Fruit fly (Drosophila melanogaster) whole organism, adult: Measurements from ENCODE around the gene CG14915.
A peak's percentile ranks its signal among the peaks of the same experiment; 100 is the strongest.

Experiments
- CG11617 ChIP-seq: fragments of 200-800 bp; sonication (Bioruptor generic); optimal IDR thresholded peaks from 2 replicates; lab custom pipeline; 2017; ENCODE audit warnings: mild to moderate bottlenecking, missing biosample characterization, missing genetic modification reagents, missing genetic modification characterization
- CG12768 ChIP-seq: fragments of 200-800 bp; sonication (Bioruptor generic); optimal IDR thresholded peaks from 2 replicates; lab custom pipeline; 2017; ENCODE audit warnings: missing biosample characterization, missing genetic modification characterization, mild to moderate bottlenecking, moderate library complexity, missing genetic modification reagents
- CG14711 ChIP-seq: fragments of 200-800 bp; sonication (Bioruptor generic); optimal IDR thresholded peaks from 2 replicates; lab custom pipeline; 2018; ENCODE audit warnings: missing biosample characterization, mild to moderate bottlenecking, missing genetic modification characterization, moderate library complexity
- CG1620 ChIP-seq: fragments of 200-800 bp; sonication (Bioruptor generic); optimal IDR thresholded peaks from 2 replicates; lab custom pipeline; 2016; ENCODE audit warnings: missing biosample characterization, missing genetic modification characterization
- CG33017 ChIP-seq: fragments of 200-800 bp; sonication (Bioruptor generic); optimal IDR thresholded peaks from 2 replicates; lab custom pipeline; 2018; ENCODE audit warnings: missing biosample characterization, mild to moderate bottlenecking, missing genetic modification characterization, moderate library complexity
- CG5204 ChIP-seq: fragments of 200-800 bp; sonication (Bioruptor generic); optimal IDR thresholded peaks from 2 replicates; lab custom pipeline; 2016; ENCODE audit warnings: missing biosample characterization, missing genetic modification characterization
- CG7045 ChIP-seq: fragments of 200-800 bp; sonication (Bioruptor generic); optimal IDR thresholded peaks from 2 replicates; lab custom pipeline; 2017; ENCODE audit warnings: missing biosample characterization, mild to moderate bottlenecking, missing genetic modification characterization
- CG7101 ChIP-seq: fragments of 200-800 bp; sonication (Bioruptor generic); optimal IDR thresholded peaks from 2 replicates; lab custom pipeline; 2018; ENCODE audit warnings: missing biosample characterization, mild to moderate bottlenecking, missing genetic modification characterization, moderate library complexity
- Clk ChIP-seq: fragments of 200-800 bp; sonication (Bioruptor generic); optimal IDR thresholded peaks from 2 replicates; lab custom pipeline; 2017; ENCODE audit warnings: missing biosample characterization, missing genetic modification characterization
- Crg-1 ChIP-seq: fragments of 200-800 bp; sonication (Bioruptor generic); optimal IDR thresholded peaks from 2 replicates; lab custom pipeline; 2016; ENCODE audit warnings: missing biosample characterization, missing genetic modification characterization
- Hr96 ChIP-seq: fragments of 200-800 bp; sonication (Bioruptor generic); optimal IDR thresholded peaks from 2 replicates; lab custom pipeline; 2016; ENCODE audit warnings: missing biosample characterization, missing genetic modification characterization
- Mnt ChIP-seq: fragments of 200-800 bp; sonication (Bioruptor generic); optimal IDR thresholded peaks from 2 replicates; lab custom pipeline; 2016; ENCODE audit warnings: missing biosample characterization, mild to moderate bottlenecking, missing genetic modification characterization
- bab1 ChIP-seq: fragments of 200-800 bp; sonication (Bioruptor generic); optimal IDR thresholded peaks from 3 replicates; lab custom pipeline; 2019; ENCODE audit warnings: missing biosample characterization, mild to moderate bottlenecking, missing genetic modification characterization, moderate library complexity
- cic ChIP-seq: fragments of 200-800 bp; sonication (Bioruptor generic); optimal IDR thresholded peaks from 2 replicates; lab custom pipeline; 2017; ENCODE audit warnings: missing biosample characterization, mild to moderate bottlenecking, missing genetic modification characterization, moderate library complexity
- cnc ChIP-seq, 2 experiments: fragments of >200 bp; optimal IDR thresholded peaks; 2 replicates each; lab custom pipeline; 2017
- kay ChIP-seq: fragments of 200-800 bp; sonication (Bioruptor generic); peaks from one replicate; lab custom pipeline; 2016; ENCODE audit warnings: missing biosample characterization, missing genetic modification characterization, borderline replicate concordance
- ovo ChIP-seq: fragments of 200-800 bp; sonication (Bioruptor generic); optimal IDR thresholded peaks from 2 replicates; lab custom pipeline; 2016; ENCODE audit warnings: missing biosample characterization, missing genetic modification characterization
- pad ChIP-seq: fragments of 200-800 bp; sonication (Bioruptor generic); optimal IDR thresholded peaks from 3 replicates; lab custom pipeline; 2017; ENCODE audit warnings: missing biosample characterization, missing genetic modification characterization, mild to moderate bottlenecking, moderate library complexity, missing genetic modification reagents
- tj ChIP-seq: fragments of 200-800 bp; sonication (Bioruptor generic); optimal IDR thresholded peaks from 3 replicates; lab custom pipeline; 2017; ENCODE audit warnings: missing biosample characterization, mild to moderate bottlenecking, missing genetic modification characterization, moderate library complexity
- toe ChIP-seq: fragments of 200-800 bp; sonication (Bioruptor generic); optimal IDR thresholded peaks from 2 replicates; lab custom pipeline; 2016; ENCODE audit warnings: missing biosample characterization, missing genetic modification characterization

The CG14915 gene

dm6 chr2L:11044678-11045466, 26.0 kb upstream of the CG14915 start:
- TF ChIP-seq CG14711 (tag; lab: Kevin White, UChicago) (peak; percentile 22), CG33017 (tag; lab: Kevin White, UChicago) (peak; percentile 70), Crg-1 (GFP tag; lab: Kevin White, UChicago) (peak; percentile 65), CG11617 (GFP tag; lab: Kevin White, UChicago) (peak; percentile 63), ovo (GFP tag; lab: Kevin White, UChicago) (peak; percentile 50), CG1620 (GFP tag; lab: Kevin White, UChicago) (no peak), cnc (optimal IDR thresholded peaks at IDR 0.05; lab: Kevin White, UChicago) (no peak), CG12768 (GFP tag; lab: Kevin White, UChicago) (peak; percentile 58), CG7045 (GFP tag; lab: Kevin White, UChicago) (peak; percentile 46), kay (GFP tag; lab: Kevin White, UChicago) (peak; percentile 89), pad (GFP tag; lab: Kevin White, UChicago) (peak; percentile 34), toe (GFP tag; lab: Kevin White, UChicago) (peak; percentile 27), CG5204 (GFP tag; lab: Kevin White, UChicago) (peak; percentile 56), Mnt (peak; percentile 16), cic (peak; percentile 91), Hr96 (GFP tag; lab: Kevin White, UChicago) (peak; percentile 29), Clk (GFP tag; lab: Kevin White, UChicago) (no peak), CG7101 (tag; lab: Kevin White, UChicago) (peak; percentile 47), tj (GFP tag; lab: Kevin White, UChicago) (no peak), bab1 (no peak)

dm6 chr2L:11045467-11045914, 25.3 kb upstream of the CG14915 start:
- TF ChIP-seq CG1620 (GFP tag; lab: Kevin White, UChicago): no peak
- peak; percentile 66 for TF ChIP-seq kay (GFP tag; lab: Kevin White, UChicago)

dm6 chr2L:11046051-11046450, 24.8 kb upstream of the CG14915 start:
- no peak for TF ChIP-seq CG1620 (GFP tag; lab: Kevin White, UChicago)
- TF ChIP-seq toe (GFP tag; lab: Kevin White, UChicago): no peak
- TF ChIP-seq CG12768 (GFP tag; lab: Kevin White, UChicago): no peak
- no peak for TF ChIP-seq CG5204 (GFP tag; lab: Kevin White, UChicago)
- no peak for TF ChIP-seq kay (GFP tag; lab: Kevin White, UChicago)
- no peak for TF ChIP-seq pad (GFP tag; lab: Kevin White, UChicago)
- TF ChIP-seq bab1: no peak
- TF ChIP-seq tj (GFP tag; lab: Kevin White, UChicago): no peak
- TF ChIP-seq Hr96 (GFP tag; lab: Kevin White, UChicago): no peak
- TF ChIP-seq CG33017 (tag; lab: Kevin White, UChicago): no peak
- TF ChIP-seq ovo (GFP tag; lab: Kevin White, UChicago): no peak
- TF ChIP-seq CG7101 (tag; lab: Kevin White, UChicago): no peak
- no peak for TF ChIP-seq Crg-1 (GFP tag; lab: Kevin White, UChicago)
- no peak for TF ChIP-seq Clk (GFP tag; lab: Kevin White, UChicago)
- TF ChIP-seq cic: no peak
- no peak for TF ChIP-seq CG11617 (GFP tag; lab: Kevin White, UChicago)

- TF ChIP-seq CG7045 (GFP tag; lab: Kevin White, UChicago): no peak
- TF ChIP-seq CG11617 (GFP tag; lab: Kevin White, UChicago): no peak
- TF ChIP-seq bab1: no peak
- TF ChIP-seq CG33017 (tag; lab: Kevin White, UChicago): no peak
- TF ChIP-seq toe (GFP tag; lab: Kevin White, UChicago): no peak
- TF ChIP-seq Clk (GFP tag; lab: Kevin White, UChicago): no peak
- TF ChIP-seq Mnt: no peak
- no peak for TF ChIP-seq CG12768 (GFP tag; lab: Kevin White, UChicago)
- no peak for TF ChIP-seq CG14711 (tag; lab: Kevin White, UChicago)
- no peak for TF ChIP-seq CG5204 (GFP tag; lab: Kevin White, UChicago)
- no peak for TF ChIP-seq cic
- no peak for TF ChIP-seq Crg-1 (GFP tag; lab: Kevin White, UChicago)
- no peak for TF ChIP-seq CG1620 (GFP tag; lab: Kevin White, UChicago)
- no peak for TF ChIP-seq Hr96 (GFP tag; lab: Kevin White, UChicago)
- no peak for TF ChIP-seq ovo (GFP tag; lab: Kevin White, UChicago)
- TF ChIP-seq CG7101 (tag; lab: Kevin White, UChicago): no peak
- no peak for TF ChIP-seq kay (GFP tag; lab: Kevin White, UChicago)
- no peak for TF ChIP-seq cnc (optimal IDR thresholded peaks at IDR 0.05; lab: Kevin White, UChicago)
- TF ChIP-seq pad (GFP tag; lab: Kevin White, UChicago): no peak
- TF ChIP-seq tj (GFP tag; lab: Kevin White, UChicago): no peak
Measured at dm6 chr2L:11048307-11048706, 22.5 kb upstream of the CG14915 start.

dm6 chr2L:11049723-11050122, 21.1 kb upstream of the CG14915 start:
- TF ChIP-seq Mnt (no peak), tj (GFP tag; lab: Kevin White, UChicago) (peak; percentile 89)
